Fruit fly (Drosophila melanogaster): ENCODE measurements around the gene CG14693.

CG14693 gene

dm6 chr3R:10826796-10827524, 12.1 kb upstream of the CG14693 start, which contains the start of gene Cad86C (continued):
- TF ChIP-seq CG2712 (tag; optimal IDR thresholded peaks at IDR 0.05) (no peak), CG17802 (tag; optimal IDR thresholded peaks at IDR 0.05) (no peak), CHES-1-like (GFP tag; optimal IDR thresholded peaks at IDR 0.05) (no peak), dpn (GFP tag; optimal IDR thresholded peaks at IDR 0.05) (no peak), CG10462 (GFP tag; optimal IDR thresholded peaks at IDR 0.05) (no peak), CG30431 (GFP tag; optimal IDR thresholded peaks at IDR 0.05) (no peak), nau (GFP tag; optimal IDR thresholded peaks at IDR 0.05) (no peak), tgo (GFP tag; IDR thresholded peaks at IDR 0.05) (no peak), Dp (GFP tag; optimal IDR thresholded peaks at IDR 0.05) (no peak), CG34224 (GFP tag; IDR thresholded peaks at IDR 0.05; ENCODE audit: partially characterized antibody) (peak; percentile 46), CG12942 (GFP tag; optimal IDR thresholded peaks at IDR 0.05) (no peak), nom (GFP tag; optimal IDR thresholded peaks at IDR 0.05) (peak; percentile 85), CG1603 (tag; optimal IDR thresholded peaks at IDR 0.05) (no peak), CG12391 (tag; optimal IDR thresholded peaks at IDR 0.05) (no peak), sens-2 (GFP tag; IDR thresholded peaks at IDR 0.05) (no peak), CG4360 (GFP tag; IDR thresholded peaks at IDR 0.05) (peak; percentile 93), unc-4 (GFP tag; IDR thresholded peaks at IDR 0.05; ENCODE audit: partially characterized antibody) (peak; percentile 45; the same call in 1 of the 2 replicates), stc (GFP tag; IDR thresholded peaks at IDR 0.05) (peak; percentile 20; the same call in 1 of the 2 replicates), Bteb2 (GFP tag; optimal IDR thresholded peaks at IDR 0.05) (no peak), CG3995 (GFP tag; optimal IDR thresholded peaks at IDR 0.05) (no peak), CG12769 (tag; optimal IDR thresholded peaks at IDR 0.05) (peak; percentile 91), Med (GFP tag) (peak; percentile 43), CG2889 (GFP tag; IDR thresholded peaks at IDR 0.05) (no peak), CG34376 (GFP tag; optimal IDR thresholded peaks at IDR 0.05) (peak; percentile 19), Doc3 (GFP tag; IDR thresholded peaks at IDR 0.05; ENCODE audit: partially characterized antibody) (0 out of 3 replicates have a peak, but pooled peaks have one; percentile 61), zen2 (GFP tag; IDR thresholded peaks at IDR 0.05; ENCODE audit: partially characterized antibody) (peak; percentile 71; the same call in 2 of the 3 replicates), lbe (GFP tag; optimal IDR thresholded peaks at IDR 0.05) (peak; percentile 72), CG12744 (GFP tag; optimal IDR thresholded peaks at IDR 0.05) (no peak), CG12071 (GFP tag; optimal IDR thresholded peaks at IDR 0.05) (peak; percentile 30), p53 (GFP tag; optimal IDR thresholded peaks at IDR 0.05) (no peak), stwl (tag; optimal IDR thresholded peaks at IDR 0.05) (no peak), slp2 (GFP tag; optimal IDR thresholded peaks at IDR 0.05) (no peak), CG13775 (GFP tag; optimal IDR thresholded peaks at IDR 0.05) (no peak), corto (GFP tag; optimal IDR thresholded peaks at IDR 0.05) (no peak), B-H2 (GFP tag; optimal IDR thresholded peaks at IDR 0.05) (no peak), CG14441 (GFP tag; IDR thresholded peaks at IDR 0.05) (no peak), fd96Cb (tag; optimal IDR thresholded peaks at IDR 0.05) (no peak), yki (optimal IDR thresholded peaks at IDR 0.05) (peak; percentile 97), Asciz (GFP tag; optimal IDR thresholded peaks at IDR 0.05) (peak; percentile 11), CG11456 (GFP tag; IDR thresholded peaks at IDR 0.05) (no peak), salm (tag; optimal IDR thresholded peaks at IDR 0.05) (no peak), cas (GFP tag; IDR thresholded peaks at IDR 0.05) (no peak), ci (GFP tag; IDR thresholded peaks at IDR 0.05) (no peak; the same call in 2 of the 3 replicates), ttk (GFP tag; IDR thresholded peaks at IDR 0.05) (no peak), run (tag; optimal IDR thresholded peaks at IDR 0.05) (no peak), gcm2 (GFP tag; optimal IDR thresholded peaks at IDR 0.05) (no peak), inv (GFP tag; IDR thresholded peaks at IDR 0.05; ENCODE audit: partially characterized antibody) (peak; percentile 29; the same call in 1 of the 2 replicates), tap (tag; optimal IDR thresholded peaks at IDR 0.05) (no peak), CG5180 (GFP tag; optimal IDR thresholded peaks at IDR 0.05) (peak; percentile 43)
